Fruit fly (Drosophila melanogaster): Measurements from ENCODE around the gene Smr.

Smr gene

dm6 chrX:12755600-12756373 lies 13.4 kb upstream of the Smr start (continued):
- TF ChIP-seq zen2 (GFP tag; IDR thresholded peaks at IDR 0.05; ENCODE audit: partially characterized antibody) (no peak), CG8478 (optimal IDR thresholded peaks at IDR 0.05) (no peak), Opbp (GFP tag; IDR thresholded peaks at IDR 0.05; ENCODE audit: partially characterized antibody) (no peak), CG18599 (GFP tag; optimal IDR thresholded peaks at IDR 0.05) (peak; percentile 83), Lim3 (GFP tag; IDR thresholded peaks at IDR 0.05) (no peak), usp (GFP tag; optimal IDR thresholded peaks at IDR 0.05) (no peak), CG4282 (GFP tag; optimal IDR thresholded peaks at IDR 0.05) (peak; percentile 6), hkb (optimal IDR thresholded peaks at IDR 0.05) (no peak), hkb (GFP tag; IDR thresholded peaks at IDR 0.05) (peak; percentile 61), CG18011 (GFP tag; optimal IDR thresholded peaks at IDR 0.05) (peak; percentile 24), Nf-YB (GFP tag; optimal IDR thresholded peaks at IDR 0.05) (peak; percentile 66), CG14667 (GFP tag; IDR thresholded peaks at IDR 0.05) (peak; percentile 61), sc (optimal IDR thresholded peaks at IDR 0.05) (no peak), sc (GFP tag; optimal IDR thresholded peaks at IDR 0.05) (peak; percentile 33), ro (GFP tag; IDR thresholded peaks at IDR 0.05) (no peak; the same call in 1 of the 2 replicates), croc (GFP tag; conservative IDR thresholded peaks at IDR 0.05) (peak; percentile 53; the same call in 2 of the 3 replicates), CG1024 (GFP tag; IDR thresholded peaks at IDR 0.05) (no peak), CG6791 (GFP tag; IDR thresholded peaks at IDR 0.05; ENCODE audit: partially characterized antibody) (no peak), CG7372 (GFP tag; IDR thresholded peaks at IDR 0.05) (peak; percentile 59; the same call in 1 of the 2 replicates), chn (GFP tag; optimal IDR thresholded peaks at IDR 0.05) (peak; percentile 3), dmrt11E (tag; optimal IDR thresholded peaks at IDR 0.05) (peak; percentile 15), Atf-2 (GFP tag; optimal IDR thresholded peaks at IDR 0.05) (peak; percentile 45), CG31441 (GFP tag; IDR thresholded peaks at IDR 0.05) (peak; percentile 71), Spps (tag; optimal IDR thresholded peaks at IDR 0.05) (no peak), CG34224 (GFP tag; IDR thresholded peaks at IDR 0.05; ENCODE audit: partially characterized antibody) (no peak), schlank (tag; optimal IDR thresholded peaks at IDR 0.05) (no peak), CG13624 (GFP tag; optimal IDR thresholded peaks at IDR 0.05) (peak; percentile 40), BEAF-32 (GFP tag; optimal IDR thresholded peaks at IDR 0.05) (no peak), fd3F (GFP tag; optimal IDR thresholded peaks at IDR 0.05) (peak; percentile 77), eyg (GFP tag; optimal IDR thresholded peaks at IDR 0.05) (no peak), mam (GFP tag; optimal IDR thresholded peaks at IDR 0.05) (peak; percentile 87), CG15011 (GFP tag; optimal IDR thresholded peaks at IDR 0.05) (no peak), CG4424 (GFP tag; optimal IDR thresholded peaks at IDR 0.05) (peak; percentile 70), disco-r (GFP tag; optimal IDR thresholded peaks at IDR 0.05) (no peak), CG4360 (GFP tag; IDR thresholded peaks at IDR 0.05) (peak; percentile 76), bigmax (GFP tag; optimal IDR thresholded peaks at IDR 0.05) (peak; percentile 92), CG2889 (GFP tag; IDR thresholded peaks at IDR 0.05) (peak; percentile 65; the same call in 1 of the 3 replicates), Poxn (GFP tag; IDR thresholded peaks at IDR 0.05) (peak; percentile 59), ranshi (GFP tag; IDR thresholded peaks at IDR 0.05) (peak; percentile 57; the same call in 1 of the 2 replicates), CG1529 (GFP tag; optimal IDR thresholded peaks at IDR 0.05) (no peak), Kr (GFP tag; optimal IDR thresholded peaks at IDR 0.05) (no peak), knrl (GFP tag; IDR thresholded peaks at IDR 0.05; ENCODE audit: partially characterized antibody) (no peak), CG16813 (GFP tag; IDR thresholded peaks at IDR 0.05; ENCODE audit: partially characterized antibody) (no peak), nau (GFP tag; optimal IDR thresholded peaks at IDR 0.05) (no peak), Vsx1 (GFP tag; optimal IDR thresholded peaks at IDR 0.05) (peak; percentile 69), fru (optimal IDR thresholded peaks at IDR 0.05) (no peak), CG9797 (GFP tag; optimal IDR thresholded peaks at IDR 0.05) (no peak), CG8089 (GFP tag; optimal IDR thresholded peaks at IDR 0.05) (no peak), CG13424 (tag; optimal IDR thresholded peaks at IDR 0.05) (peak; percentile 80), CG11093 (GFP tag; IDR thresholded peaks at IDR 0.05) (peak; percentile 71; the same call in 2 of the 3 replicates)
